Fruit fly (Drosophila melanogaster) whole organism, pupa: ENCODE data around the gene CG11498.

Experiments
- CG10348 ChIP-seq: fragments of 200-800 bp; sonication (Bioruptor generic); IDR thresholded peaks from 2 replicates; pipeline ENCODE4 v1.3.6; 2022; ENCODE audit warnings: missing biosample characterization, missing genetic modification characterization
- CG12605 ChIP-seq: fragments of 200-800 bp; sonication (Bioruptor generic); IDR thresholded peaks from 2 replicates; pipeline ENCODE4 v1.3.6; 2022; ENCODE audit warnings: missing biosample characterization, missing genetic modification characterization
- CG13204 ChIP-seq: fragments of 200-800 bp; sonication (Bioruptor generic); optimal IDR thresholded peaks from 2 replicates; lab custom pipeline; 2018; ENCODE audit warnings: missing biosample characterization, mild to moderate bottlenecking, missing genetic modification characterization, moderate library complexity
- CG14655 ChIP-seq: fragments of 200-800 bp; sonication (Bioruptor generic); optimal IDR thresholded peaks from 3 replicates; lab custom pipeline; 2017; ENCODE audit warnings: mild to moderate bottlenecking, missing biosample characterization, missing genetic modification reagents, missing genetic modification characterization
- CG15710 ChIP-seq: fragments of 200-800 bp; sonication (Bioruptor generic); optimal IDR thresholded peaks from 2 replicates; lab custom pipeline; 2018; ENCODE audit warnings: missing biosample characterization, mild to moderate bottlenecking, missing genetic modification characterization, moderate library complexity
- CG17806 ChIP-seq: fragments of 200-800 bp; sonication (Bioruptor generic); optimal IDR thresholded peaks from 2 replicates; lab custom pipeline; 2018; ENCODE audit warnings: missing biosample characterization, mild to moderate bottlenecking, missing genetic modification characterization, moderate library complexity
- CG32121 ChIP-seq: fragments of 200-800 bp; sonication (Bioruptor generic); IDR thresholded peaks from 2 replicates; pipeline ENCODE4 v1.3.6; 2022; ENCODE audit warnings: missing biosample characterization, missing genetic modification characterization
- CG34367 ChIP-seq: fragments of 200-800 bp; sonication (Bioruptor generic); optimal IDR thresholded peaks from 2 replicates; lab custom pipeline; 2018; ENCODE audit warnings: missing biosample characterization, mild to moderate bottlenecking, missing genetic modification characterization
- CG4496 ChIP-seq: fragments of 200-800 bp; sonication (Bioruptor generic); IDR thresholded peaks from 3 replicates; pipeline ENCODE4 v1.3.6; 2022; ENCODE audit warnings: missing biosample characterization, missing genetic modification characterization
- CG8159 ChIP-seq: fragments of 200-800 bp; sonication (Bioruptor generic); optimal IDR thresholded peaks from 3 replicates; lab custom pipeline; 2018; ENCODE audit warnings: missing biosample characterization, mild to moderate bottlenecking, missing genetic modification characterization, moderate library complexity
- CG8301 ChIP-seq: fragments of 200-800 bp; sonication (Bioruptor generic); optimal IDR thresholded peaks from 2 replicates; lab custom pipeline; 2018; ENCODE audit warnings: missing biosample characterization, mild to moderate bottlenecking, missing genetic modification characterization
- CG9948 ChIP-seq: fragments of 200-800 bp; sonication (Bioruptor generic); optimal IDR thresholded peaks from 2 replicates; lab custom pipeline; 2018; ENCODE audit warnings: missing biosample characterization, mild to moderate bottlenecking, missing genetic modification characterization, moderate library complexity
- D1 ChIP-seq: fragments of 200-800 bp; sonication (Bioruptor generic); optimal IDR thresholded peaks from 2 replicates; lab custom pipeline; 2018; ENCODE audit warnings: missing biosample characterization, mild to moderate bottlenecking, missing genetic modification characterization, moderate library complexity
- EcR ChIP-seq: fragments of 200-800 bp; sonication (Bioruptor generic); optimal IDR thresholded peaks from 3 replicates; lab custom pipeline; 2019; ENCODE audit warnings: missing biosample characterization, missing genetic modification characterization, mild to moderate bottlenecking, moderate library complexity, missing genetic modification reagents
- Ets98B ChIP-seq: fragments of 200-800 bp; sonication (Bioruptor generic); IDR thresholded peaks from 2 replicates; pipeline ENCODE4 v1.3.6; 2022; ENCODE audit warnings: missing biosample characterization, missing genetic modification characterization
- Pif1A ChIP-seq: fragments of 200-800 bp; sonication (Bioruptor generic); optimal IDR thresholded peaks from 3 replicates; lab custom pipeline; 2016; ENCODE audit warnings: missing biosample characterization, missing genetic modification characterization
- Pif1B ChIP-seq: fragments of 200-800 bp; sonication (Bioruptor generic); optimal IDR thresholded peaks from 3 replicates; lab custom pipeline; 2016; ENCODE audit warnings: missing biosample characterization, missing genetic modification characterization
- Snoo ChIP-seq: fragments of 200-800 bp; sonication (Bioruptor generic); optimal IDR thresholded peaks from 3 replicates; lab custom pipeline; 2017; ENCODE audit warnings: missing biosample characterization, mild to moderate bottlenecking, missing genetic modification characterization, inconsistent platforms
- fd96Ca ChIP-seq: fragments of 200-800 bp; sonication (Bioruptor generic); IDR thresholded peaks from 3 replicates; pipeline ENCODE4 v1.3.6; 2022; ENCODE audit warnings: missing biosample characterization, missing genetic modification characterization
- gl ChIP-seq: fragments of 200-800 bp; sonication (Bioruptor generic); optimal IDR thresholded peaks from 2 replicates; lab custom pipeline; 2018; ENCODE audit warnings: missing biosample characterization, mild to moderate bottlenecking, missing genetic modification characterization
- rn ChIP-seq: fragments of 200-800 bp; sonication (Bioruptor generic); IDR thresholded peaks from 2 replicates; pipeline ENCODE4 v1.3.6; 2022; ENCODE audit warnings: missing biosample characterization, missing genetic modification characterization

CG11498 gene

dm6 chr3R:30205946-30206345 is 45.7 kb upstream of the CG11498 start:
- TF ChIP-seq CG9948 (tag; lab: Kevin White, UChicago) (no peak), CG12605 (GFP tag; lab: Robert Waterston, UW) (no peak), CG8301 (tag; lab: Kevin White, UChicago) (no peak), CG15710 (tag; lab: Kevin White, UChicago) (no peak), CG8159 (tag; lab: Kevin White, UChicago) (no peak), CG14655 (GFP tag; lab: Kevin White, UChicago) (no peak), fd96Ca (no peak), CG10348 (GFP tag; lab: Robert Waterston, UW) (no peak), Pif1B (GFP tag; lab: Kevin White, UChicago) (no peak), CG13204 (no peak), CG4496 (GFP tag; lab: Robert Waterston, UW) (no peak), rn (GFP tag; lab: Robert Waterston, UW) (no peak), EcR (GFP tag; lab: Kevin White, UChicago) (no peak)

dm6 chr3R:30204004-30204603 is 43.8 kb upstream of the CG11498 start:
- no peak for TF ChIP-seq CG34367 (tag; lab: Kevin White, UChicago)
- TF ChIP-seq EcR (GFP tag; lab: Kevin White, UChicago), result no peak
- no peak for TF ChIP-seq CG32121 (GFP tag; lab: Robert Waterston, UW)
- TF ChIP-seq CG14655 (GFP tag; lab: Kevin White, UChicago), result no peak
- no peak for TF ChIP-seq CG8301 (tag; lab: Kevin White, UChicago)
- no peak for TF ChIP-seq Pif1A
- TF ChIP-seq gl (tag; lab: Kevin White, UChicago), result no peak
- no peak for TF ChIP-seq CG9948 (tag; lab: Kevin White, UChicago)
- TF ChIP-seq CG12605 (GFP tag; lab: Robert Waterston, UW), result no peak
- TF ChIP-seq CG15710 (tag; lab: Kevin White, UChicago), result no peak
- no peak for TF ChIP-seq fd96Ca
- TF ChIP-seq CG4496 (GFP tag; lab: Robert Waterston, UW), result no peak

dm6 chr3R:30203104-30203986 is 43.1 kb upstream of the CG11498 start:
- peak; percentile 65; the same call in 1 of the 2 replicates for TF ChIP-seq CG12605 (GFP tag; lab: Robert Waterston, UW)
- peak; percentile 30 for TF ChIP-seq CG34367 (tag; lab: Kevin White, UChicago)
- peak; percentile 67 for TF ChIP-seq CG17806 (tag; lab: Kevin White, UChicago)
- TF ChIP-seq CG32121 (GFP tag; lab: Robert Waterston, UW), result peak; percentile 81
- TF ChIP-seq CG9948 (tag; lab: Kevin White, UChicago), result peak; percentile 68
- peak; percentile 81 for TF ChIP-seq CG8301 (tag; lab: Kevin White, UChicago)
- TF ChIP-seq gl (tag; lab: Kevin White, UChicago), result peak; percentile 50
- peak; percentile 84 for TF ChIP-seq fd96Ca
- TF ChIP-seq CG13204, result no peak
- peak; percentile 78 for TF ChIP-seq CG10348 (GFP tag; lab: Robert Waterston, UW)
- peak; percentile 24 for TF ChIP-seq EcR (GFP tag; lab: Kevin White, UChicago)
- TF ChIP-seq CG4496 (GFP tag; lab: Robert Waterston, UW), result peak; percentile 80
- TF ChIP-seq Ets98B (GFP tag; lab: Robert Waterston, UW), result peak; percentile 83
- TF ChIP-seq CG14655 (GFP tag; lab: Kevin White, UChicago), result peak; percentile 77
- no peak for TF ChIP-seq D1 (tag; lab: Kevin White, UChicago)
- TF ChIP-seq rn (GFP tag; lab: Robert Waterston, UW), result peak; percentile 57
- TF ChIP-seq CG15710 (tag; lab: Kevin White, UChicago), result peak; percentile 57
- TF ChIP-seq CG8159 (tag; lab: Kevin White, UChicago), result peak; percentile 74
- peak; percentile 79 for TF ChIP-seq Pif1A
- peak; percentile 77 for TF ChIP-seq Pif1B (GFP tag; lab: Kevin White, UChicago)
- peak; percentile 25 for TF ChIP-seq Snoo (tag; lab: Kevin White, UChicago)

DNA sequence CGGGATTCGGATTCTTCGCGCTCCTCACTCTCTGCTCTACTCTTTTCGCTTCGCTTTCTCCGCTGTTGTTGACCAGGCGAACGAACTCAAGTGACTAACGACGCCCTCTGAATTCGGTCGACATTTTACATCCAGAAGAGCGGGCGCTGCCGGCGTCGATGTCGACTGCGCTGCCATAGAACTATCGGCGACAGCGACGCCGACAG is 42.5 kb upstream of the CG11498 start, which contains the start of gene CG9743:
Gene CG9743, minus strand, starts transcription at position 101 of the 206 bp plus-strand sequence.
- no peak for TF ChIP-seq EcR (GFP tag; lab: Kevin White, UChicago)

DNA sequence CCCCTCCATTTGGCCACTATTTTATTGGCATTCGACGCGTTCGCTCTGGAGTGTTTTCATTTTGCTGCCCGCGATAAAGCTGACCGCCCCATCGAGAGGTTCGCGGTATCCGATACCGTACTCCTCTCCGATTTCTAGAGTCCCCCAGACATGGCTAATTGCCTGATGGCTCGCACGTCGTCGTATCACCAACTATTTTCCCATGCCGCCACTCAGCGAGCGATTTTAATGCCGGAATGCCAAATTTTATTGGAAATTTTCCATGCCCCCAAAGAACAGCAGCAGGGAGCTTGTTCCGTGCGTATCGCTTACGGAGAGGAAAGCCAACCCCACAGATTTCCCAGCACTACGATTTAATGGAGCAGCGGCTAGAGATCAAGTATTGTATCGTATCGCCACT is 40.8 kb upstream of the CG11498 start:
- TF ChIP-seq Pif1B (GFP tag; lab: Kevin White, UChicago) (no peak), CG13204 (no peak), Pif1A (no peak), CG9948 (tag; lab: Kevin White, UChicago) (no peak), Ets98B (GFP tag; lab: Robert Waterston, UW) (no peak), CG32121 (GFP tag; lab: Robert Waterston, UW) (no peak), CG8301 (tag; lab: Kevin White, UChicago) (no peak), CG10348 (GFP tag; lab: Robert Waterston, UW) (no peak)
